Fruit fly (Drosophila melanogaster): Measurements from ENCODE around the gene Raf.

Raf gene

dm6 chrX:2306307-2306706 lies 11.0 kb downstream of the Raf start (continued):
- TF ChIP-seq ab (GFP tag; optimal IDR thresholded peaks at IDR 0.05) (no peak), CG3995 (GFP tag; optimal IDR thresholded peaks at IDR 0.05) (peak; percentile 5), Abd-B (GFP tag; optimal IDR thresholded peaks at IDR 0.05) (peak; percentile 20), Bteb2 (GFP tag; optimal IDR thresholded peaks at IDR 0.05) (no peak), chinmo (GFP tag; IDR thresholded peaks at IDR 0.05; ENCODE audit: partially characterized antibody) (no peak), CG15269 (tag; optimal IDR thresholded peaks at IDR 0.05) (peak; percentile 73), Hr78 (GFP tag; optimal IDR thresholded peaks at IDR 0.05) (no peak), CG18262 (tag; optimal IDR thresholded peaks at IDR 0.05) (peak; percentile 59), CkIIα-i1 (GFP tag; IDR thresholded peaks at IDR 0.05) (no peak), Lim3 (GFP tag; IDR thresholded peaks at IDR 0.05) (peak; percentile 44; the same call in 1 of the 2 replicates), Hand (GFP tag; optimal IDR thresholded peaks at IDR 0.05) (no peak), Dll (GFP tag; IDR thresholded peaks at IDR 0.05; ENCODE audit: partially characterized antibody) (no peak), CG14050 (GFP tag; IDR thresholded peaks at IDR 0.05) (peak; percentile 38; the same call in 1 of the 3 replicates), Hmx (GFP tag; optimal IDR thresholded peaks at IDR 0.05) (no peak), Poxn (GFP tag; IDR thresholded peaks at IDR 0.05) (no peak), Fer2 (tag; optimal IDR thresholded peaks at IDR 0.05) (no peak), CG17612 (GFP tag; IDR thresholded peaks at IDR 0.05) (no peak), dimm (GFP tag; IDR thresholded peaks at IDR 0.05) (no peak), nmo (GFP tag; optimal IDR thresholded peaks at IDR 0.05) (peak; percentile 69), tx (GFP tag; optimal IDR thresholded peaks at IDR 0.05) (peak; percentile 45), H2.0 (GFP tag; IDR thresholded peaks at IDR 0.05) (no peak), CG17802 (tag; optimal IDR thresholded peaks at IDR 0.05) (peak; percentile 10), CG1603 (tag; optimal IDR thresholded peaks at IDR 0.05) (peak; percentile 79), al (GFP tag; IDR thresholded peaks at IDR 0.05) (no peak), Stat92E (GFP tag; optimal IDR thresholded peaks at IDR 0.05) (no peak), CG10147 (GFP tag; optimal IDR thresholded peaks at IDR 0.05) (no peak), CG10979 (tag; optimal IDR thresholded peaks at IDR 0.05) (peak; percentile 52), CG33557 (GFP tag; optimal IDR thresholded peaks at IDR 0.05) (no peak), gem (tag; optimal IDR thresholded peaks at IDR 0.05) (peak; percentile 73), CG8089 (GFP tag; optimal IDR thresholded peaks at IDR 0.05) (peak; percentile 14), ash1 (GFP tag; optimal IDR thresholded peaks at IDR 0.05) (no peak), CG8388 (GFP tag; optimal IDR thresholded peaks at IDR 0.05) (peak; percentile 38), CG18619 (GFP tag; optimal IDR thresholded peaks at IDR 0.05) (peak; percentile 50), Sin3A (optimal IDR thresholded peaks at IDR 0.05) (no peak), CG6254 (GFP tag; optimal IDR thresholded peaks at IDR 0.05) (no peak), amos (GFP tag; IDR thresholded peaks at IDR 0.05; ENCODE audit: partially characterized antibody) (no peak), sim (GFP tag; IDR thresholded peaks at IDR 0.05) (peak; percentile 41; the same call in 1 of the 2 replicates), vnd (GFP tag; IDR thresholded peaks at IDR 0.05; ENCODE audit: partially characterized antibody) (no peak), Doc3 (GFP tag; IDR thresholded peaks at IDR 0.05; ENCODE audit: partially characterized antibody) (no peak), Atf6 (GFP tag; IDR thresholded peaks at IDR 0.05) (peak; percentile 38; the same call in 1 of the 2 replicates), CG14710 (tag; optimal IDR thresholded peaks at IDR 0.05) (no peak), crp (GFP tag; optimal IDR thresholded peaks at IDR 0.05) (no peak), phol (tag; optimal IDR thresholded peaks at IDR 0.05) (peak; percentile 69), stwl (tag; optimal IDR thresholded peaks at IDR 0.05) (no peak), Usf (GFP tag; optimal IDR thresholded peaks at IDR 0.05) (no peak), E2f1 (GFP tag; IDR thresholded peaks at IDR 0.05) (peak; percentile 49), sima (GFP tag; optimal IDR thresholded peaks at IDR 0.05) (no peak), CG12769 (tag; optimal IDR thresholded peaks at IDR 0.05) (peak; percentile 73), salm (tag; optimal IDR thresholded peaks at IDR 0.05) (peak; percentile 24), bcd (GFP tag; optimal IDR thresholded peaks at IDR 0.05) (peak; percentile 69)
